Fruit fly (Drosophila melanogaster) whole organism, adult: ENCODE results near the gene Bub1.

ENCODE experiments used
- CG11617 ChIP-seq: fragments of 200-800 bp; sonication (Bioruptor generic); optimal IDR thresholded peaks from 2 replicates; lab custom pipeline; 2017; ENCODE audit warnings: mild to moderate bottlenecking, missing biosample characterization, missing genetic modification reagents, missing genetic modification characterization
- CG12768 ChIP-seq: fragments of 200-800 bp; sonication (Bioruptor generic); optimal IDR thresholded peaks from 2 replicates; lab custom pipeline; 2017; ENCODE audit warnings: missing biosample characterization, missing genetic modification characterization, mild to moderate bottlenecking, moderate library complexity, missing genetic modification reagents
- CG14711 ChIP-seq: fragments of 200-800 bp; sonication (Bioruptor generic); optimal IDR thresholded peaks from 2 replicates; lab custom pipeline; 2018; ENCODE audit warnings: missing biosample characterization, mild to moderate bottlenecking, missing genetic modification characterization, moderate library complexity
- CG1620 ChIP-seq: fragments of 200-800 bp; sonication (Bioruptor generic); optimal IDR thresholded peaks from 2 replicates; lab custom pipeline; 2016; ENCODE audit warnings: missing biosample characterization, missing genetic modification characterization
- CG33017 ChIP-seq: fragments of 200-800 bp; sonication (Bioruptor generic); optimal IDR thresholded peaks from 2 replicates; lab custom pipeline; 2018; ENCODE audit warnings: missing biosample characterization, mild to moderate bottlenecking, missing genetic modification characterization, moderate library complexity
- CG5204 ChIP-seq: fragments of 200-800 bp; sonication (Bioruptor generic); optimal IDR thresholded peaks from 2 replicates; lab custom pipeline; 2016; ENCODE audit warnings: missing biosample characterization, missing genetic modification characterization
- CG7045 ChIP-seq: fragments of 200-800 bp; sonication (Bioruptor generic); optimal IDR thresholded peaks from 2 replicates; lab custom pipeline; 2017; ENCODE audit warnings: missing biosample characterization, mild to moderate bottlenecking, missing genetic modification characterization
- CG7101 ChIP-seq: fragments of 200-800 bp; sonication (Bioruptor generic); optimal IDR thresholded peaks from 2 replicates; lab custom pipeline; 2018; ENCODE audit warnings: missing biosample characterization, mild to moderate bottlenecking, missing genetic modification characterization, moderate library complexity
- Clk ChIP-seq: fragments of 200-800 bp; sonication (Bioruptor generic); optimal IDR thresholded peaks from 2 replicates; lab custom pipeline; 2017; ENCODE audit warnings: missing biosample characterization, missing genetic modification characterization
- Crg-1 ChIP-seq: fragments of 200-800 bp; sonication (Bioruptor generic); optimal IDR thresholded peaks from 2 replicates; lab custom pipeline; 2016; ENCODE audit warnings: missing biosample characterization, missing genetic modification characterization
- Hr96 ChIP-seq: fragments of 200-800 bp; sonication (Bioruptor generic); optimal IDR thresholded peaks from 2 replicates; lab custom pipeline; 2016; ENCODE audit warnings: missing biosample characterization, missing genetic modification characterization
- Mnt ChIP-seq: fragments of 200-800 bp; sonication (Bioruptor generic); optimal IDR thresholded peaks from 2 replicates; lab custom pipeline; 2016; ENCODE audit warnings: missing biosample characterization, mild to moderate bottlenecking, missing genetic modification characterization
- bab1 ChIP-seq: fragments of 200-800 bp; sonication (Bioruptor generic); optimal IDR thresholded peaks from 3 replicates; lab custom pipeline; 2019; ENCODE audit warnings: missing biosample characterization, mild to moderate bottlenecking, missing genetic modification characterization, moderate library complexity
- cic ChIP-seq: fragments of 200-800 bp; sonication (Bioruptor generic); optimal IDR thresholded peaks from 2 replicates; lab custom pipeline; 2017; ENCODE audit warnings: missing biosample characterization, mild to moderate bottlenecking, missing genetic modification characterization, moderate library complexity
- cnc ChIP-seq, 2 experiments: fragments of >200 bp; optimal IDR thresholded peaks; 2 replicates each; lab custom pipeline; 2017
- kay ChIP-seq: fragments of 200-800 bp; sonication (Bioruptor generic); peaks from one replicate; lab custom pipeline; 2016; ENCODE audit warnings: missing biosample characterization, missing genetic modification characterization, borderline replicate concordance
- ovo ChIP-seq: fragments of 200-800 bp; sonication (Bioruptor generic); optimal IDR thresholded peaks from 2 replicates; lab custom pipeline; 2016; ENCODE audit warnings: missing biosample characterization, missing genetic modification characterization
- pad ChIP-seq: fragments of 200-800 bp; sonication (Bioruptor generic); optimal IDR thresholded peaks from 3 replicates; lab custom pipeline; 2017; ENCODE audit warnings: missing biosample characterization, missing genetic modification characterization, mild to moderate bottlenecking, moderate library complexity, missing genetic modification reagents
- tj ChIP-seq: fragments of 200-800 bp; sonication (Bioruptor generic); optimal IDR thresholded peaks from 3 replicates; lab custom pipeline; 2017; ENCODE audit warnings: missing biosample characterization, mild to moderate bottlenecking, missing genetic modification characterization, moderate library complexity
- toe ChIP-seq: fragments of 200-800 bp; sonication (Bioruptor generic); optimal IDR thresholded peaks from 2 replicates; lab custom pipeline; 2016; ENCODE audit warnings: missing biosample characterization, missing genetic modification characterization

Gene Bub1

DNA sequence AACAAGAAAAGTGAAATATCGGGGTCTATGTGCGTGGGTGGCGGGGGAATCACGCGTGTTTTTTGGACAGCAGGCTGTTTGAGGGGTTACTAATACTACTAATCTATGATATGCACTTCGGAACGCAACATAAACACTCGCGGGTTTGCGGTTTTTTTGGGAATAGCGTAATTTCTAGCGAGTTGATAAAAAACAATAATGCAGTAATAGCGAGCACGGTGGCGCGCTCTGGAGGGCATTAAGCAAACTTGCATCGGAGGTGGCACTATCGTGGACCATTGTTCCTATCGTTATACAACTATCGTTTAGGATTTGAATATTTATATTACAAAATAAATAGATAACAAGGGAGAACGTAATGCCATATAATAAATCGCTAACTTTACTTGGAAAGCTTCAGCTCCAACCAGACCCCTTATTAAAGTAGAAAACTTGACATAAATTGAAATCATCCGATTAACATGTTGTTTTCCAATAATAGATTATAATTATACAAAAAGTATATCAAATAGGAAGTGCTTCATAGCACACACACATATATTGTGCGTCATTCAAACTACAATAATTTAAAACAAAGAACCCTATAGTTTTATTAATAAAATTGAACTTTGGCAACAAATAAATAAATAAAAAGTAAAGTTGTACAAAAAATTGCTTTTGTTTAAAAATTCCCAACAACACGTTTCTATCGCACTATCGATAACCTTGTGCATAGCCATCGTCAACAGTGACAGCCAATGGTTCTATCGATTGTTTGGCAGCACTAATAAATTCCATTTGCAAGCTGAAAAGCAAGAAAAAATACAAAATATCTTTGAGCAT is at the start of gene Bub1, which contains the start of gene Nin:
Gene Bub1 (plus strand): TSS at position 557 of the 822 bp plus-strand sequence.
Gene Nin (minus strand): TSS at position 240 of the 822 bp plus-strand sequence.
- TF ChIP-seq ovo (GFP tag; lab: Kevin White, UChicago) (peak; percentile 47), cnc (optimal IDR thresholded peaks at IDR 0.05; lab: Kevin White, UChicago) (no peak), toe (GFP tag; lab: Kevin White, UChicago) (peak; percentile 69), CG12768 (GFP tag; lab: Kevin White, UChicago) (no peak), Hr96 (GFP tag; lab: Kevin White, UChicago) (no peak), CG7101 (tag; lab: Kevin White, UChicago) (no peak), pad (peak; percentile 45), Mnt (GFP tag; lab: Kevin White, UChicago) (peak; percentile 33), CG5204 (no peak), Clk (GFP tag; lab: Kevin White, UChicago) (no peak), CG11617 (GFP tag; lab: Kevin White, UChicago) (peak; percentile 61), CG1620 (GFP tag; lab: Kevin White, UChicago) (peak; percentile 65), kay (GFP tag; lab: Kevin White, UChicago) (no peak), bab1 (GFP tag; lab: Kevin White, UChicago) (peak; percentile 21), CG7045 (GFP tag; lab: Kevin White, UChicago) (peak; percentile 1), cic (GFP tag; lab: Kevin White, UChicago) (no peak), Crg-1 (GFP tag; lab: Kevin White, UChicago) (no peak), tj (peak; percentile 9), CG14711 (peak; percentile 21), CG33017 (tag; lab: Kevin White, UChicago) (no peak)

DNA sequence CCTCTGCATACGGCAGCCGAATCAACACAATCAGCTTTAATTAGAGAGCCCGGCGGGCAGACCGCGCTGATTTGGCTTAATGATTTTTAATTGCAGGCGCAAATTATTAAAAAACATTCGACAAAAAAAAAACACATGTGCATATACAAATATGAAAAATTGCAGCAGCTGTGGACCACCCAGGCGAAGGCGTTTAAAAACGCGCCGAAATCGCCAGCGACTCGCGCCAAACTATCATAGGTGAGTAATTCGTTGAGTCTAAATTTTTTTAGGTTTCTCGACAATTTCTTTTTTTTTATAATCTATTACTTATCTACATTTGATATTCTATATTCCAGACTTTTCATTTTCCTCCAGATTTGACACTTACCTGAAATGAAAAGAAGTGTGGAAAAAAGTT is 49.4 kb upstream of the Bub1 start:
- no peak for TF ChIP-seq cnc (optimal IDR thresholded peaks at IDR 0.05; lab: Kevin White, UChicago)
- no peak for TF ChIP-seq kay (GFP tag; lab: Kevin White, UChicago)
- TF ChIP-seq CG7045 (GFP tag; lab: Kevin White, UChicago), result no peak
- TF ChIP-seq Mnt (GFP tag; lab: Kevin White, UChicago), result no peak
- TF ChIP-seq cic (GFP tag; lab: Kevin White, UChicago), result no peak
- TF ChIP-seq Crg-1 (GFP tag; lab: Kevin White, UChicago), result no peak
- TF ChIP-seq CG1620 (GFP tag; lab: Kevin White, UChicago), result no peak
- no peak for TF ChIP-seq bab1 (GFP tag; lab: Kevin White, UChicago)
- TF ChIP-seq tj, result no peak

DNA sequence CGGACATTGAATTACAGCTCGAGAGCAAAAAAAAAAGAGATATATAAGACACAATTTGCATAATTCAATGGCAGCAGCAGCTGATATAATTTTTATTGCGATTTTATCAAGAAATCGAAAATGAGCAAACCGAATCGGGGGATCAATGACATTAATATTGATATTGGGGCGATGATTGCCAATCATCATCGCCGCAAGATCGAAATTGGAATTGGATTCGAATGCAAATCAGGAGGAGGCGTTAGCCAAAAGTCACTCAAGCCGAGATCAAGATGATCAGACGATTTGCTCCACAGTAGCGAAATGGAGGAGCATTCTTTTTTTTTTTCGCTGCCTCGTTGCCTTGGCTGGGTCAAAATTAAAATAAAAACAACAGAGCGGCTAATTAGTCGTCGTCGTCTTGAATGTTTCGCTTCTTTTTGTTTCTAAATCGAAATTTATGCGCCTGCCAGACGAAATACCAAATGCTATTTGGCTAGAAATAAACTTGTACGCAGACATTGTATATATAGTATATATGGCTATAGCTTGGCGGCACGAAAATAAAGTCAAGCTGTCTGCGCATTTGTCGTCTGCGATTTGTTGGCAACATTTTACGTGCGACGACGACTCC is 48.8 kb upstream of the Bub1 start:
- TF ChIP-seq CG7101 (tag; lab: Kevin White, UChicago) (no peak), CG11617 (GFP tag; lab: Kevin White, UChicago) (no peak), pad (no peak), toe (GFP tag; lab: Kevin White, UChicago) (no peak), Mnt (GFP tag; lab: Kevin White, UChicago) (no peak), cnc (optimal IDR thresholded peaks at IDR 0.05; lab: Kevin White, UChicago) (no peak), CG1620 (GFP tag; lab: Kevin White, UChicago) (no peak), CG7045 (GFP tag; lab: Kevin White, UChicago) (no peak), Crg-1 (GFP tag; lab: Kevin White, UChicago) (no peak)

DNA sequence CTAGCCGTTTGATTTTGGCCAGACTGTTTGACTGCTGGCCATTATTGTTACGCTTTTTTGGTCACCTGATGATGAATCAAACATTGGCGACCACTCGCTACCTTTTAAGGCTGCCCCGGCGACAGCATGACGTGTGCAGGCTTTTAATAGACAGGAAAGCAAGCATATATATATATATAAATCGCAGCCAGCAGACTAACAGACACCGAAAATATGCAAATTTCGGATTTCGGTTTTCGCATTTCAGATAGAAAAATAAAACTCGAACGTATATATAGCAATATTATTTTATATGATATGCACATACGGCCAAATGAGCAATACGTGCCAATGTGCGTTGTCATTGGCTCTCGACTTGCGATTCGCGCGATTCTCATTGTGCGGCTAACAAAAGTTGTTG is 47.9 kb upstream of the Bub1 start:
- TF ChIP-seq CG5204 (no peak), cnc (optimal IDR thresholded peaks at IDR 0.05; lab: Kevin White, UChicago) (peak in 1 of 2 experiments; percentile 12), cic (GFP tag; lab: Kevin White, UChicago) (no peak)

DNA sequence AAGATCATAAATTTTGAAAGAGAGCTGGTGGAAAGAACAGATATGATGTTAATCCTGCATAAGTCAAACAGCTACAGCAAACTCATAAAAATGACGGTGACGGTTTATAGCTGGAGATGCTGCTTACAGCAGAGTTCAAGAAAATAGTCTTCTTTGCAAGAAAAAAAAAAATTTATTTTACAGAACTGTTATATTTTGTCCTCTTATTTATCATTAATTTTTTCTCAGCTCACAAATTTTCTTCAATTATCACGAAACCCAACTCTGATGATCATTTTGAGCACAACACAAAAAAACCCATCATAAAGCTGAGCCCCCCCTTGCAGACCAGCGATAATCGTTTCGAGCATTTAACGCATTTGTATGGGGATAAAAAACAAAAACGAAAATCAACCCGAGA is 47.2 kb upstream of the Bub1 start:
- TF ChIP-seq Clk (GFP tag; lab: Kevin White, UChicago), result no peak
- TF ChIP-seq bab1 (GFP tag; lab: Kevin White, UChicago), result no peak
- no peak for TF ChIP-seq CG5204
- TF ChIP-seq cic (GFP tag; lab: Kevin White, UChicago), result no peak
- TF ChIP-seq CG33017 (tag; lab: Kevin White, UChicago), result no peak

DNA sequence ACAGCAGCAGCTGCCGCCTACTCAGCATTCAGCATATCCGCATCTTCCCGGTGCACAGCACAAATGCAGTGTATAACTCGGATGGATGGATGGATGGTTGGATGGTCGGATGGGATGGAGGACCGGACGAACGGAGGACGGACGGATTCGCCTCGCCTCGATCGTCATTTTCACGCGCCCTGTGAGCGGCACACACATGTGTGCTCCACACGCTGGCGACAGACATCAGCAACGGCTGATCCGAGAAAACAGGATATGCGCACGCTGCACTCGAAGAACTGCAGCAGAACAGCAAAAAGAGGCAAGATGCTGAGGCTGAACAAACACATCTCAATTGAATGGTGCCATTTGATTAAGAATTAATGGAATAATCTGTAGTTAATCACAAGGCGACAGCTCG is 46.5 kb upstream of the Bub1 start:
- TF ChIP-seq CG7045 (GFP tag; lab: Kevin White, UChicago) (no peak), CG33017 (tag; lab: Kevin White, UChicago) (no peak), Mnt (GFP tag; lab: Kevin White, UChicago) (no peak), kay (GFP tag; lab: Kevin White, UChicago) (no peak), cnc (optimal IDR thresholded peaks at IDR 0.05; lab: Kevin White, UChicago) (no peak), tj (no peak), CG7101 (tag; lab: Kevin White, UChicago) (no peak), ovo (GFP tag; lab: Kevin White, UChicago) (no peak), Hr96 (GFP tag; lab: Kevin White, UChicago) (no peak), CG5204 (no peak), bab1 (GFP tag; lab: Kevin White, UChicago) (no peak), toe (GFP tag; lab: Kevin White, UChicago) (no peak), CG11617 (GFP tag; lab: Kevin White, UChicago) (no peak), pad (no peak), Clk (GFP tag; lab: Kevin White, UChicago) (no peak), Crg-1 (GFP tag; lab: Kevin White, UChicago) (no peak), cic (GFP tag; lab: Kevin White, UChicago) (no peak), CG12768 (GFP tag; lab: Kevin White, UChicago) (no peak)
